Fruit fly (Drosophila melanogaster) S2 (cell line): ENCODE measurements around the gene CG12438.

Source experiments
- CG8478 ChIP-seq: fragments of >200 bp; optimal IDR thresholded peaks from 2 replicates; lab custom pipeline; 2018
- CTCF ChIP-seq, 2 experiments: fragments of >200 bp; optimal IDR thresholded peaks; 2 replicates each; lab custom pipeline; 2018

The CG12438 gene

DNA sequence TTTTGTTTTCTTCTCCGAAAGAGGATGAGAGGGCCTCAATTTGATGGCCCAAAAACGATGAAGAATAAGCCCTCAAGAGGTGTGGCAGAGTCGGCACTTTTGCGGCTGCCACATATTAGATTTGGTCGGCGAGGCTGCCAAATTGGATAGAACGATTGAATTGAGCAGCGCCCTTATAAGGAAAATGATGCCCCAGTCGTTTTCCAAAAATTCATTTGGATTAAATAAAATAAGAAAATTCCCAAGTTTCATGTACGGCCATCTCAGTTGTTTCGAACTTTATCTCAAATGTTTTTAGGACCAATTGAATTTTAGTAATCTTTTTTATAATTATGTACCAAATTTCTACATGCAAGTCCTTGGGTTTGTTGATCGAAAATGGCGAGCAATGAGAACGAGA is at the start of gene CG12438, which contains the start of gene CG45307:
Gene CG12438 (plus strand): TSS at position 264 of the 400 bp plus-strand sequence.
Gene CG45307 (minus strand): TSS at position 101 of the 400 bp plus-strand sequence.
- no peak for TF ChIP-seq CG8478
- no peak for TF ChIP-seq CTCF (optimal IDR thresholded peaks at IDR 0.05; lab: Kevin White, UChicago)

- TF ChIP-seq CG8478 = no peak
- no peak for TF ChIP-seq CTCF (optimal IDR thresholded peaks at IDR 0.05; lab: Kevin White, UChicago)
Measured at dm6 chr2L:8702907-8703626, 49.0 kb upstream of the CG12438 start.

dm6 chr2L:8704648-8705622 is 47.1 kb upstream of the CG12438 start, which contains the start of gene CatB:
TSS of gene CatB (plus strand) at chr2L:8705572.
- TF ChIP-seq CG8478 = no peak
- no peak for TF ChIP-seq CTCF (optimal IDR thresholded peaks at IDR 0.05; lab: Kevin White, UChicago)

- TF ChIP-seq CG8478 (no peak), CTCF (optimal IDR thresholded peaks at IDR 0.05; lab: Kevin White, UChicago) (no peak)
Measured at dm6 chr2L:8707522-8707921, 44.6 kb upstream of the CG12438 start.

- no peak for TF ChIP-seq CTCF (optimal IDR thresholded peaks at IDR 0.05; lab: Kevin White, UChicago)
- TF ChIP-seq CG8478 = no peak
Measured at dm6 chr2L:8708399-8709077, 43.5 kb upstream of the CG12438 start.

DNA sequence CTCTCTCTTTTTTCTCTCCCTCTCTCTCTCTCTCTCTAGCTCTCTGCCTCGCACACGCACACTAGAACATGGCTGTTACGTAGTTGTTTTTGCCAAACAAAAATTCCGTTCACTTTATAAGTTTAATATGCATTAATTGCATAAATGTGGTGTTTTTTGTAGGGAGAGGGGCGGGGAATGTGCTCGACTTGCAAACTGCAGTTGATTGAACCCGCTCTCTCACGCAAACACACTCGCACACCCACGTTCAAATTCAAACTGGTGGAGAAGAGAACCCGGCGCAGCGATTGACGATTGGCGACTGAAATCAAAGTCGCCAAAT is 43.0 kb upstream of the CG12438 start:
- no peak for TF ChIP-seq CTCF (optimal IDR thresholded peaks at IDR 0.05; lab: Kevin White, UChicago)
- TF ChIP-seq CG8478 = no peak

DNA sequence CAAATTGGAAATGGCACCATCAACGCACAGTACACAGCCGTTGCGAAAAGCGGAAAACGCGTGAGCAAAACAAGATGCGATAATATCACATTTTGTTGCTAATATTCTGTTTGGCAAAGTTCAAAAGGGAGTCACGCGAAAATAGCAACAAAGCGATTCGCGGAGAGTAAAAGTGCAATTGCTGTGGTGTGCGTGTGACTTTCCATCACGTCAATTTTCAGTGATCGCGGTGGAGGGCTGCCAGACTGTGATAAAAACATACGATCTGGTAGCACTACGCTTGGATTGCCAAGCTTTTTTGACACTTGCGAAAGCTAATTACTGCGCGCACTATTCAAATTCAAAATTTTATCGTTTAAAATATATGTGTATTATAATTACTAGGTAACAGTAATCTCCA is 42.7 kb upstream of the CG12438 start, which contains the start of gene Hnf4:
Gene Hnf4 (minus strand): TSS at position 199 of the 400 bp plus-strand sequence.
- TF ChIP-seq CG8478 (no peak), CTCF (optimal IDR thresholded peaks at IDR 0.05; lab: Kevin White, UChicago) (no peak)

dm6 chr2L:8714513-8714912 is 37.6 kb upstream of the CG12438 start:
- TF ChIP-seq CTCF (optimal IDR thresholded peaks at IDR 0.05; lab: Kevin White, UChicago) (no peak), CG8478 (no peak)

DNA sequence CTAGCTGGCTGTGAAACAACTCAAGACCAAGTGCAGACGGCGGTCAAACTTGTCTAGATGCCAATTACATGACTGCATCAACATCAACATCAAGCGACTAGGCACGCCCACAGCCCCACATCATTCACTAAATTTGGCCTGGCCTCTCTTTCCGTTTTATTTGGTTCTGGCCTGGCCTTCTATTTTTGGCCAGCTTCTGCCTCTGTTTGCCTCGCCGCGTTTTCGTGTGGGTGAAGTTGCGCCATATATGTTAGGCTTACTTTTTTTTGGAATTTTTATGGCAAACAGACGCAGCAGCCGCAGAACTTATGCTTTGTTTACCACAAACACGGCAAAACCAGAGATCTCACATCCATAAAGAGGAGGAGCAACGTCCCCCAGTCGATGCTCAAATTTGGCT is 36.6 kb upstream of the CG12438 start:
- TF ChIP-seq CTCF (optimal IDR thresholded peaks at IDR 0.05; lab: Kevin White, UChicago) (no peak), CG8478 (no peak)

DNA sequence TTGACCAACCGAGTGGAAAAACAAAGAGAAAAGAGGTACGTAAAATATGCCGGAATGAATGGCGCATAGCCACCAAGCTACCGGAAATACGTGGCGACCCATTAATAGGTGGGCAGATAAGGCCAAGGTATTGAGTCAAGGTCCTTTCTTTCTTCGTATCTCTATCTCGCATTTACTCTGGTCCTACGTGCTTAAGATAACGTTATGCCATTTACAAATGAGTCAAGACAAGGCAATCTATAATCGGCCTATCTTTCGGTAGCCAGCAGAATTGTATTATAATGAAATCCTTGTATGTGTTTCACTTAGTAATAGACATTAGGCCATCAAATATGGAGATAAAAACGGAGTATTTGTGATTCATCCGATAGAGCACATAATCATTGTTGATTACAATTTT is 35.7 kb upstream of the CG12438 start:
- TF ChIP-seq CTCF (optimal IDR thresholded peaks at IDR 0.05; lab: Kevin White, UChicago) = no peak
- TF ChIP-seq CG8478 = no peak

dm6 chr2L:8717618-8718336 is 34.3 kb upstream of the CG12438 start:
- no peak for TF ChIP-seq CTCF (optimal IDR thresholded peaks at IDR 0.05; lab: Kevin White, UChicago)
- TF ChIP-seq CG8478 = no peak

DNA sequence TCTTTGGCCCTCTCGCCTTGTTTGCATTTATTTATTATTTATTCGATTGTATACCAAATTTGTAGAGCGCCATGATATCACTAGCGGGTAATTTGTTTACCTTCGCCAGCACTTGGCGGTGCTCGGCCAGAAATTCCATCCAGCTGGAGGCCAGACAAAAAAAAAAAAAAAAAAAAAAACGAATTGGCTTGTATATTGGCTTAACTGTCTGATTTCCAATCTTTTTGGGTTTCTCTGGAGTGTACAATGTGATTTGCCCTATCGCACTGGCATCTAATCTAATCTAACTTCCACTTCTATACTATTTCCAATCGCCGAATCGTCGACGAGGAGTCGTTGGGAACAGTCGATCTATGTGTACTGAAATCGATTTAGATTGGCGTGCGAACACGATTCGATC is 32.3 kb upstream of the CG12438 start:
- no peak for TF ChIP-seq CTCF (optimal IDR thresholded peaks at IDR 0.05; lab: Kevin White, UChicago)
- no peak for TF ChIP-seq CG8478

DNA sequence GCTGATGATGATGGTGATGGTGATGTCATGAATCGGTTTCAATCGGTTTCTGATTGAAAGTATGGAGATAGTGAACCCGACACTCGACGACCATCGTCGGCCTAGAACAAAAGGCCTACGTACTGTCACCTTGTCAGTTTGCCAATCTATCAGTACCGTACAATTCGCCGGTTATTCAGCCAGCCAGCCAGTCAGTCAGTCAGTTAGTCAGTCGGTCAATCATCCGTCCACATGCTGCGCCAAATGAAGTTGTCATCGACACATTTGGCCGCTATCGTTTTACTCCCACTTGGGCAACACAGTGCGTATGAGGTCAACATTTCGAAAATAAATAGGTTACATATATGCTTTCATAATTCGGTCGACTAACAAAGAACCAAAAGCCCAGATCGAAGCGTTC is 31.1 kb upstream of the CG12438 start:
- TF ChIP-seq CG8478 (no peak), CTCF (optimal IDR thresholded peaks at IDR 0.05; lab: Kevin White, UChicago) (no peak)

DNA sequence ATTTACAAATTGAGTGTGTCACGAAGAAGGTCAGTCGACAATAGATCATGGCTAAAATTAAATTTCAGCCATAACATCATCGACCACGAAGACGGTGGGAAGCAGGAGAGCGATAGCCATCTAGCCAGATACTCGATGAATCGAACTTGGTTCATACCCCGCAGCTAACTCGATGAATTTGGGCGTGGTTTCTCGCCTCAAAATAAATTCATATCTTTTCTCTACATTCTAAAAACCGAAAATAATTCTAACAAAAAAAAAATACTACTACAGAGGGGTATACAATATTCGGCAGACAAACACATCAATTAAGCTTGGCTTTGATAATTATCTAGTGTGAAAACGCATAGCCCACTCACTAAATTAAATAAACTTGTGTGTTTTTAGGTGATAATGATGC is 19.4 kb upstream of the CG12438 start:
- no peak for TF ChIP-seq CG8478

DNA sequence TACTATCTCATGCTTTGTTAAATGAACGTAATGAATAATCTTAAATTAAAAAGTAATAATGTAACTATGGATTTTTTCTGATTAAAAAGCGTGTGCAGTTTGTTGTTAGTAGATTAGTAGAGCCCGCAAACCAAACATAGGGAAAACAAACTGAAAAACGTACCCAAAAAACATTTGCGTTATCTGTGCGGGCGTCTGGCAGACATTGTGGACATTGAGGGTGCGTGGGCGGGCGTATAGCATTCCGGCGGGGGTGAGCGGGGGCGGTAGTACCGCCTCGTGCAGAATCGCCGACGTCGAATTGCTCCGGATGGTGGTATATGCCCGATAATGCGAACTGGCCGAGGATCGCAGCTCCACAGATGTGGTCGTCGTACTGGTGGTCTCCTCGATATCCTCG is 17.8 kb upstream of the CG12438 start:
- TF ChIP-seq CTCF (optimal IDR thresholded peaks at IDR 0.05; lab: Kevin White, UChicago) (no peak), CG8478 (no peak)
